Fruit fly (Drosophila melanogaster): ENCODE results near the gene CG4907.

dm6 chr3R:22710662-22711061 lies at the start of gene CG4907:
- TF ChIP-seq tna (GFP tag; IDR thresholded peaks at IDR 0.05; ENCODE audit: partially characterized antibody) (no peak), CG6254 (GFP tag; optimal IDR thresholded peaks at IDR 0.05) (no peak), dmrt99B (tag; optimal IDR thresholded peaks at IDR 0.05) (no peak), CG4282 (GFP tag; optimal IDR thresholded peaks at IDR 0.05) (no peak), ewg (GFP tag; optimal IDR thresholded peaks at IDR 0.05) (no peak), CG17385 (GFP tag; optimal IDR thresholded peaks at IDR 0.05) (no peak), Sry-δ (GFP tag; optimal IDR thresholded peaks at IDR 0.05) (no peak), wek (GFP tag; optimal IDR thresholded peaks at IDR 0.05) (no peak), pan (optimal IDR thresholded peaks at IDR 0.05) (no peak), pan (GFP tag; optimal IDR thresholded peaks at IDR 0.05 in 1 of 2, IDR thresholded peaks at IDR 0.05 in 1 of 2) (no peak)

Measured in whole organism, embryonic.